Worm (Caenorhabditis elegans) whole organism, midembryonic: ENCODE measurements around the gene T25B9.5.

Experiments
- T22C8.4 ChIP-seq: fragments of 200-800 bp; sonication (Bioruptor generic); IDR thresholded peaks from 2 replicates; pipeline ENCODE4 v1.3.6; 2022; ENCODE audit warnings: missing genetic modification characterization, missing compliant biosample characterization
- cog-1 ChIP-seq: sonication (generic microtip); optimal IDR thresholded peaks from 2 replicates; lab custom pipeline; 2016; ENCODE audit warnings: missing genetic modification characterization, missing compliant biosample characterization
- klf-2 ChIP-seq: fragments of 200-800 bp; sonication (Bioruptor generic); conservative IDR thresholded peaks from 2 replicates; pipeline ENCODE4 v1.3.6; 2022; ENCODE audit warnings: missing genetic modification reagents, missing genetic modification characterization, missing compliant biosample characterization
- med-1 ChIP-seq: sonication (generic microtip); optimal IDR thresholded peaks from 2 replicates; lab custom pipeline; 2017; ENCODE audit warnings: missing genetic modification characterization, mild to moderate bottlenecking, missing compliant biosample characterization, antibody characterized with exemption, missing genetic modification reagents; ENCODE audit not compliant: insufficient read depth
- ref-1 ChIP-seq: fragments of 200-800 bp; sonication (Bioruptor generic); conservative IDR thresholded peaks from 2 replicates; pipeline ENCODE4 v1.3.6; 2022; ENCODE audit warnings: missing genetic modification reagents, missing genetic modification characterization, missing compliant biosample characterization
- ztf-23 ChIP-seq: fragments of 200-800 bp; sonication (Bioruptor generic); IDR thresholded peaks from 2 replicates; pipeline ENCODE4 v1.3.6; 2022; ENCODE audit warnings: missing genetic modification reagents, missing genetic modification characterization, missing compliant biosample characterization
- ztf-29 ChIP-seq: fragments of 200-800 bp; sonication (Bioruptor generic); IDR thresholded peaks from 2 replicates; pipeline ENCODE4 v1.3.6; 2022; ENCODE audit warnings: missing genetic modification reagents, missing genetic modification characterization, missing compliant biosample characterization

ce11 chrIV:10771296-10771695 lies 16.7 kb upstream of the T25B9.5 start:
- TF ChIP-seq ref-1 (GFP tag; lab: Robert Waterston, UW) = no peak
- TF ChIP-seq T22C8.4 (GFP tag; lab: Robert Waterston, UW) = no peak
- TF ChIP-seq ztf-29 (GFP tag; lab: Robert Waterston, UW) = no peak
- no peak for TF ChIP-seq klf-2 (GFP tag; lab: Robert Waterston, UW)
- no peak for TF ChIP-seq med-1
- TF ChIP-seq cog-1 = no peak
- no peak for TF ChIP-seq ztf-23 (GFP tag; lab: Robert Waterston, UW)
